Fruit fly (Drosophila melanogaster): ENCODE measurements around the gene CG43739.

The CG43739 gene

DNA sequence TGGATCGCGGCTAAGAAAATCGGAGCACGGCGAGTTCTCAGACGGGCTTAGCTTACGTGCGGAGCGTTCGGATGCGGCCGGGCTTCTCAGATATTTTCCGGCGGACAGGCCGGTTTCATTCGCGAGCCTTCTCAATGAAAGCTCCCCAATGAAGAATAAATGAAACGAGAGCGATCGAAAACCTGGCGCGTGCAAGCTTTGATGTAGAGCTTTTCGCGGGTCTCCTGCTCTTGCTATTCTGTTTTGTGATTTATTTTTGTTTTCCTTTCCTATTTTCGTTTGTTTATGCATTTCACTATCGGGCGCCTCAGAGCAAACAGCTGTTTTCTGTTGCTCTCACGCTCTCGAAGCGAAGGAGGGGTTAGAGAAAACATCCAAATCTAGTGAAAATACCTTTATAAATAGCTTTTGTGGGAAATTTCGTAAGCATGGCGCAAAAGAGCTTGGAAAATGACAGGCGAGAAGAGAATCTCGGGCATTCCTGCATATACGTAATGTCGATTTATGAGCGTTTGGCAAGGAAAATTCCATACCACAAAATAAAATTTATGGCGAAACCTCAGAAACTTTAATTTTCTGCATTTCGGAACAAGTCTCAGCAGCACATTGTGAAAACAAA lies 32.7 kb downstream of the CG43739 start (continued):
- TF ChIP-seq CG10543 (GFP tag; optimal IDR thresholded peaks at IDR 0.05) = peak; percentile 30
- TF ChIP-seq kni (GFP tag; optimal IDR thresholded peaks at IDR 0.05) = peak; percentile 11
- TF ChIP-seq CG10431 (GFP tag; optimal IDR thresholded peaks at IDR 0.05) = peak; percentile 2
- no peak for TF ChIP-seq CG18476 (GFP tag; optimal IDR thresholded peaks at IDR 0.05)
- peak; percentile 16 for TF ChIP-seq CG6765 (GFP tag; optimal IDR thresholded peaks at IDR 0.05)
- no peak for TF ChIP-seq CG12744 (GFP tag; optimal IDR thresholded peaks at IDR 0.05)
- peak; percentile 92 for TF ChIP-seq sd (tag; optimal IDR thresholded peaks at IDR 0.05)
- no peak for TF ChIP-seq zfh2 (GFP tag; optimal IDR thresholded peaks at IDR 0.05)
- no peak for TF ChIP-seq Hey (tag; optimal IDR thresholded peaks at IDR 0.05)
- no peak for TF ChIP-seq pho (GFP tag; optimal IDR thresholded peaks at IDR 0.05)
- no peak for TF ChIP-seq Fer2 (tag; optimal IDR thresholded peaks at IDR 0.05)
- no peak for TF ChIP-seq Oli (tag; optimal IDR thresholded peaks at IDR 0.05)
- no peak for TF ChIP-seq ind (GFP tag; optimal IDR thresholded peaks at IDR 0.05)
- TF ChIP-seq CG12942 (GFP tag; optimal IDR thresholded peaks at IDR 0.05) = no peak
- TF ChIP-seq CG11504 (tag; optimal IDR thresholded peaks at IDR 0.05) = no peak
- TF ChIP-seq luna (GFP tag; optimal IDR thresholded peaks at IDR 0.05) = no peak
- TF ChIP-seq Adf1 (GFP tag; IDR thresholded peaks at IDR 0.05) = no peak
- no peak for TF ChIP-seq CG4730 (GFP tag; IDR thresholded peaks at IDR 0.05)
- no peak for TF ChIP-seq bsh (GFP tag; optimal IDR thresholded peaks at IDR 0.05)
- TF ChIP-seq wdn (GFP tag; IDR thresholded peaks at IDR 0.05) = no peak
- 0 out of 2 replicates have a peak, but pooled peaks have one; percentile 6 for TF ChIP-seq CG11696 (GFP tag; IDR thresholded peaks at IDR 0.05)
- no peak for TF ChIP-seq CG13424 (tag; optimal IDR thresholded peaks at IDR 0.05)
- TF ChIP-seq CG9437 (GFP tag; optimal IDR thresholded peaks at IDR 0.05) = no peak
- TF ChIP-seq tll (GFP tag; optimal IDR thresholded peaks at IDR 0.05) = no peak
- no peak for TF ChIP-seq pnt (GFP tag; optimal IDR thresholded peaks at IDR 0.05)
- TF ChIP-seq chn (GFP tag; optimal IDR thresholded peaks at IDR 0.05) = no peak
- TF ChIP-seq bcd (GFP tag; optimal IDR thresholded peaks at IDR 0.05) = no peak
- peak; percentile 9 for TF ChIP-seq CTCF (GFP tag; optimal IDR thresholded peaks at IDR 0.05)
- TF ChIP-seq Deaf1 (tag; optimal IDR thresholded peaks at IDR 0.05) = peak; percentile 14
- no peak for TF ChIP-seq Ets97D (GFP tag; optimal IDR thresholded peaks at IDR 0.05)
- peak; percentile 0 for TF ChIP-seq CG6813 (GFP tag; optimal IDR thresholded peaks at IDR 0.05)
- no peak for TF ChIP-seq CG3847 (GFP tag; IDR thresholded peaks at IDR 0.05)
- no peak for TF ChIP-seq fu2 (GFP tag; optimal IDR thresholded peaks at IDR 0.05)
- peak; percentile 65 for TF ChIP-seq CG34376 (GFP tag; optimal IDR thresholded peaks at IDR 0.05)
- TF ChIP-seq ac (GFP tag; optimal IDR thresholded peaks at IDR 0.05) = no peak
- TF ChIP-seq CG14050 (GFP tag; IDR thresholded peaks at IDR 0.05) = no peak
- TF ChIP-seq CG9876 (GFP tag; optimal IDR thresholded peaks at IDR 0.05) = no peak
- no peak for TF ChIP-seq CG12071 (GFP tag; optimal IDR thresholded peaks at IDR 0.05)
- no peak for TF ChIP-seq CG8359 (GFP tag; optimal IDR thresholded peaks at IDR 0.05; ENCODE audit: borderline replicate concordance)
- no peak for TF ChIP-seq CG2116 (GFP tag; optimal IDR thresholded peaks at IDR 0.05)
- no peak for TF ChIP-seq CG1602 (GFP tag; optimal IDR thresholded peaks at IDR 0.05)
- TF ChIP-seq nau (GFP tag; optimal IDR thresholded peaks at IDR 0.05) = peak; percentile 39
- no peak for TF ChIP-seq CG8290 (GFP tag; optimal IDR thresholded peaks at IDR 0.05)
- TF ChIP-seq CG8290 (tag; optimal IDR thresholded peaks at IDR 0.05) = peak in 1 of 2 experiments; percentile 4
- TF ChIP-seq gsb (GFP tag; IDR thresholded peaks at IDR 0.05) = no peak
- TF ChIP-seq H15 (GFP tag; IDR thresholded peaks at IDR 0.05) = no peak
- no peak for TF ChIP-seq gro (GFP tag; optimal IDR thresholded peaks at IDR 0.05)
- TF ChIP-seq abd-A (tag; optimal IDR thresholded peaks at IDR 0.05) = peak; percentile 44
- TF ChIP-seq nmo (GFP tag; optimal IDR thresholded peaks at IDR 0.05) = no peak
- TF ChIP-seq dysf (GFP tag; IDR thresholded peaks at IDR 0.05) = no peak
- no peak for TF ChIP-seq pan (optimal IDR thresholded peaks at IDR 0.05)
- TF ChIP-seq pan (GFP tag; optimal IDR thresholded peaks at IDR 0.05 in 1 of 2, IDR thresholded peaks at IDR 0.05 in 1 of 2) = peak in 1 of 2 experiments; percentile 10
